Worm (Caenorhabditis elegans): ENCODE data around the gene str-92.

str-92 gene

DNA sequence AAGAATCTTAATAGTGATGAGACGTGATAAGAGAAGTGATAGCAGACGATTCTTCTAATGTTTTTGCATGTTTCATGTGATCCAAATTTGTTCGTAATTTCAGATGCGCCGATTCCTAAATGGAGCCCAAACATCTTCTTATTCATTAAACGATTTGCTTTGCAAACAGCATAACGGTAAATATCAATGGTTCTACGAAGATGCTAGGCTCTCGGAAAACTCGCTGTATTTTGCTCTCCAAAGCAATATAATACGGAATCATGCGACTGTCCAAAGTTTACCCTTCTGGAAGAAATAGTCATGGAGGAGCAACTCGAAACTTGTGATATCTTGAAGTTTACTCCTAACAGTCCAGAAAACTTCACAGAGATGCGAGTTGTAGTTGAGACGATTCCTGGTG, 29.4 kb upstream of the str-92 start, which contains the start of gene W06D12.6:
Gene W06D12.6 (plus strand): TSS at position 301 of the 400 bp plus-strand sequence.
- TF ChIP-seq Y55F3AM.14 (GFP tag; optimal IDR thresholded peaks at IDR 0.05) (no peak), F13H6.1 (tag; optimal IDR thresholded peaks at IDR 0.05) (no peak), ztf-1 (GFP tag; conservative IDR thresholded peaks at IDR 0.05) (no peak), mdl-1 (tag; optimal IDR thresholded peaks at IDR 0.05) (no peak), nhr-21 (tag; optimal IDR thresholded peaks at IDR 0.05) (no peak), dmd-4 (tag; optimal IDR thresholded peaks at IDR 0.05) (no peak), nhr-23 (tag; optimal IDR thresholded peaks at IDR 0.05) (no peak), zag-1 (tag; optimal IDR thresholded peaks at IDR 0.05) (no peak), nhr-11 (tag; optimal IDR thresholded peaks at IDR 0.05) (no peak), C34F6.9 (tag; optimal IDR thresholded peaks at IDR 0.05) (no peak), egl-27 (tag; optimal IDR thresholded peaks at IDR 0.05) (no peak), fos-1 (tag; optimal IDR thresholded peaks at IDR 0.05) (no peak), sem-4 (tag; optimal IDR thresholded peaks at IDR 0.05) (no peak), ZK546.5 (tag; optimal IDR thresholded peaks at IDR 0.05) (no peak), elt-3 (tag; optimal IDR thresholded peaks at IDR 0.05) (no peak), lin-39 (tag; optimal IDR thresholded peaks at IDR 0.05) (no peak), ceh-82 (tag; optimal IDR thresholded peaks at IDR 0.05) (no peak), ztf-11 (tag; optimal IDR thresholded peaks at IDR 0.05) (no peak)

DNA sequence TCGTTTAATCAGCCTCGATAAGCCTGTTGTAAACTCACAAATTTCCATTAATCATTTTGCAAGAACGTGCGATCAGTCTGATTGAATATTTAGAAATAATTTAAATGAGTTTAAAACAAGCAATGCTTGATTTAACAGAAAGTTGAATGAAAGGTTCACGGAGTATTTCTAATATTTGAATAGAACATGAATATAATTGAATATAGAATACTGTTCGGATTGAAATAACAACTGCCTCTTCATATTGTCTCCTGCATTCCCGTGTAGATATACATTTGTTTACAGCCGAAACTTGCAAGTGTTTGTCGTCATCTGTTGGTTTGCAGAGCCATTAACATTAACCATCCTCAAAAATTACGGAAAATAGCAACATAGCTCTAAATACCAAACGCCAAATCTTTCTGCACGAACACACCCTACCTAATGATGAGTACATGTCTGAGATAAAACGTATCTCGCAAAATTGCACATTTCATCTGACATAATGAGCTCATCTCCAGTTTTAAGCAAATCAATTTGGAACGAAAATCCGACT, 24.3 kb upstream of the str-92 start, which contains the start of the genes Y26G10.5 and srh-32:
Gene Y26G10.5 (minus strand): TSS at position 101 of the 535 bp plus-strand sequence.
Gene srh-32 (plus strand): TSS at position 485 of the 535 bp plus-strand sequence.
- no peak for TF ChIP-seq nhr-21 (tag; optimal IDR thresholded peaks at IDR 0.05)
- no peak for TF ChIP-seq R02D3.7 (tag; optimal IDR thresholded peaks at IDR 0.05)
- no peak for TF ChIP-seq fos-1 (tag; optimal IDR thresholded peaks at IDR 0.05)
- no peak for TF ChIP-seq egl-27 (tag; optimal IDR thresholded peaks at IDR 0.05)
- TF ChIP-seq nhr-237 (tag; optimal IDR thresholded peaks at IDR 0.05): no peak
- TF ChIP-seq lin-13 (GFP tag; optimal IDR thresholded peaks at IDR 0.05): no peak
- no peak for TF ChIP-seq nhr-77 (tag; optimal IDR thresholded peaks at IDR 0.05)
- TF ChIP-seq crh-2 (tag; optimal IDR thresholded peaks at IDR 0.05): no peak
- no peak for TF ChIP-seq elt-1 (tag; optimal IDR thresholded peaks at IDR 0.05)
- TF ChIP-seq unc-39 (tag; optimal IDR thresholded peaks at IDR 0.05): no peak

DNA sequence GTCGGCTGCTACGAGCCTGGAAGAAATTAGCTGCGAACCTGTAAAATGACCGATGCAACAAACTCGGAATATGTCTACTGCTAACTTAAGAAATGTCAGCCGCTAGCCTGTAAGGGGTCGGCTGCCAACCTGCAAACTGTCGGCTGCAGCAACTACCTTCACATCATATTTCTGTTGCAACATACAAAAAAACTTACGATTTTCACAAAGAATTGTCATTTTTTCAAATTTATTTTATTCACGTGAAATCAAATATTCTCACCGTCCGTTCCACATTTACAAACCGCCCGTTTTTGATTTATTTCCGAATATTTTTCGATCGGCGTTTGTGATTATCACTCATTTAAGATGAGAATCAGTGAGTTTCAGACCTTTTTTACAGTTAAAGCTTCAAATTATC, 23.2 kb upstream of the str-92 start, which contains the start of gene Y26G10.6:
Gene Y26G10.6 (plus strand): TSS at position 301 of the 400 bp plus-strand sequence.
- no peak for TF ChIP-seq alr-1 (tag; optimal IDR thresholded peaks at IDR 0.05)
- TF ChIP-seq zag-1 (tag; optimal IDR thresholded peaks at IDR 0.05): no peak
- no peak for TF ChIP-seq ceh-82 (tag; optimal IDR thresholded peaks at IDR 0.05)
- TF ChIP-seq ztf-4 (tag; optimal IDR thresholded peaks at IDR 0.05): no peak
- no peak for TF ChIP-seq mbf-1 (tag; optimal IDR thresholded peaks at IDR 0.05)
- TF ChIP-seq nhr-10 (tag; optimal IDR thresholded peaks at IDR 0.05): no peak
- no peak for TF ChIP-seq nhr-21 (tag; optimal IDR thresholded peaks at IDR 0.05)
- TF ChIP-seq lin-11 (tag; optimal IDR thresholded peaks at IDR 0.05): no peak
- TF ChIP-seq sma-3 (GFP tag; optimal IDR thresholded peaks at IDR 0.05): no peak
- no peak for TF ChIP-seq nhr-6 (tag; optimal IDR thresholded peaks at IDR 0.05)
- no peak for TF ChIP-seq nhr-129 (tag; optimal IDR thresholded peaks at IDR 0.05)
- no peak for TF ChIP-seq crh-2 (tag; optimal IDR thresholded peaks at IDR 0.05)
- TF ChIP-seq nhr-77 (tag; optimal IDR thresholded peaks at IDR 0.05): no peak
- no peak for TF ChIP-seq nhr-23 (tag; optimal IDR thresholded peaks at IDR 0.05)
- no peak for TF ChIP-seq ceh-16 (tag; optimal IDR thresholded peaks at IDR 0.05)
- no peak for TF ChIP-seq dmd-4 (tag; optimal IDR thresholded peaks at IDR 0.05)
- TF ChIP-seq nhr-11 (tag; optimal IDR thresholded peaks at IDR 0.05): no peak
- no peak for TF ChIP-seq skn-1 (tag; optimal IDR thresholded peaks at IDR 0.05)
- TF ChIP-seq snpc-4 (tag; optimal IDR thresholded peaks at IDR 0.05): no peak
- TF ChIP-seq ZK546.5 (tag; optimal IDR thresholded peaks at IDR 0.05): no peak

DNA sequence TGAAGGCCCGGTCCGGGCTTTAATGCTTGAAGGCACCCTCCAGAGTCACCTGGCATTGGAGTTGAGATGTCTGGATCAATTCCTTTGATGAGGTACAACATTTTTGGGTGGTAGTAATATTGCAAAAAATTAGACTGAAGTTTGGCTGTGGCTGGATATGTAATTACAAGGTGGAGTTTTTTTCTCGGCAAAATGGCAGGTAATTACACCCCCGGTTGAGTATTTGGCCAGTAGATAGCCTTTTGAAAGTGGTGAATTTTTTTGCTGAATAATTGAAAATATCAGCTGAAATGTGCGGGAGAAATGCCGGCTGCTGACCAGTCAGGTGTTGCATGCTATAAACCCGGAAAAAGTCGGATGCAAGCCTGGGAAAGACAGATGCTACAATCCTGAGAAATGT, 22.6 kb upstream of the str-92 start, which contains the start of gene Y26G10.4:
Gene Y26G10.4 (minus strand): TSS at position 101 of the 400 bp plus-strand sequence.
- no peak for TF ChIP-seq lsy-2 (tag; optimal IDR thresholded peaks at IDR 0.05)
- TF ChIP-seq egl-27 (tag; optimal IDR thresholded peaks at IDR 0.05): no peak
- TF ChIP-seq nhr-11 (tag; optimal IDR thresholded peaks at IDR 0.05): no peak
- TF ChIP-seq Y55F3AM.14 (GFP tag; optimal IDR thresholded peaks at IDR 0.05): no peak
- no peak for TF ChIP-seq crh-2 (tag; optimal IDR thresholded peaks at IDR 0.05)
- TF ChIP-seq mdl-1 (tag; optimal IDR thresholded peaks at IDR 0.05): no peak
- TF ChIP-seq snpc-4 (tag; optimal IDR thresholded peaks at IDR 0.05): no peak
- TF ChIP-seq dmd-4 (tag; optimal IDR thresholded peaks at IDR 0.05): no peak
- TF ChIP-seq nhr-6 (tag; optimal IDR thresholded peaks at IDR 0.05): no peak
- no peak for TF ChIP-seq unc-62 (GFP tag; optimal IDR thresholded peaks at IDR 0.05)
- TF ChIP-seq nhr-77 (tag; optimal IDR thresholded peaks at IDR 0.05): no peak
- TF ChIP-seq nhr-10 (tag; optimal IDR thresholded peaks at IDR 0.05): no peak
- TF ChIP-seq R02D3.7 (tag; optimal IDR thresholded peaks at IDR 0.05): no peak
- TF ChIP-seq lin-11 (tag; optimal IDR thresholded peaks at IDR 0.05): no peak
- TF ChIP-seq sma-3 (GFP tag; optimal IDR thresholded peaks at IDR 0.05): no peak
- no peak for TF ChIP-seq nhr-237 (tag; optimal IDR thresholded peaks at IDR 0.05)
